Fruit fly (Drosophila melanogaster) whole organism, embryonic: ENCODE measurements around the gene CG4914.
A peak's percentile ranks its signal among the peaks of the same experiment; 100 is the strongest.

Experiments
- Adf1 ChIP-seq: fragments of 200-800 bp; sonication (Bioruptor generic); IDR thresholded peaks from 2 replicates; pipeline ENCODE4 v1.3.6; 2022; ENCODE audit warnings: missing biosample characterization, missing genetic modification characterization
- Atf6 ChIP-seq: fragments of 200-800 bp; sonication (Bioruptor generic); IDR thresholded peaks from 2 replicates; pipeline ENCODE4 v1.3.6; 2022; ENCODE audit warnings: missing biosample characterization, missing genetic modification characterization
- Blimp-1 ChIP-seq: fragments of 200-800 bp; sonication (Bioruptor generic); optimal IDR thresholded peaks from 3 replicates; lab custom pipeline; 2018; ENCODE audit warnings: missing biosample characterization, missing genetic modification characterization, mild to moderate bottlenecking, moderate library complexity, missing genetic modification reagents
- BtbVII ChIP-seq: fragments of 200-800 bp; sonication (Bioruptor generic); optimal IDR thresholded peaks from 3 replicates; lab custom pipeline; 2017; ENCODE audit warnings: missing biosample characterization, mild to moderate bottlenecking, missing genetic modification characterization
- CG10147 ChIP-seq: fragments of 200-800 bp; sonication (Bioruptor generic); optimal IDR thresholded peaks from 2 replicates; lab custom pipeline; 2019; ENCODE audit warnings: missing biosample characterization, mild to moderate bottlenecking, missing genetic modification characterization, moderate library complexity
- CG11247 ChIP-seq: fragments of 200-800 bp; sonication (Bioruptor generic); IDR thresholded peaks from 2 replicates; pipeline ENCODE4 v1.3.6; 2022; ENCODE audit warnings: missing biosample characterization, missing genetic modification characterization
- CG11456 ChIP-seq: fragments of 200-800 bp; sonication (Bioruptor generic); IDR thresholded peaks from 3 replicates; pipeline ENCODE4 v1.3.6; 2022; ENCODE audit warnings: missing biosample characterization, missing genetic modification characterization
- CG13123 ChIP-seq: fragments of 200-800 bp; sonication (Bioruptor generic); optimal IDR thresholded peaks from 2 replicates; lab custom pipeline; 2016; ENCODE audit warnings: missing biosample characterization, missing genetic modification characterization
- CG14710 ChIP-seq: fragments of 200-800 bp; sonication (Bioruptor generic); optimal IDR thresholded peaks from 3 replicates; lab custom pipeline; 2019; ENCODE audit warnings: missing biosample characterization, mild to moderate bottlenecking, missing genetic modification characterization, moderate library complexity
- CG15601 ChIP-seq: fragments of 200-800 bp; sonication (Bioruptor generic); optimal IDR thresholded peaks from 3 replicates; lab custom pipeline; 2019; ENCODE audit warnings: missing biosample characterization, mild to moderate bottlenecking, missing genetic modification characterization, moderate library complexity
- CG2202 ChIP-seq: fragments of 200-800 bp; sonication (Bioruptor generic); optimal IDR thresholded peaks from 2 replicates; lab custom pipeline; 2018; ENCODE audit warnings: missing biosample characterization, mild to moderate bottlenecking, missing genetic modification characterization
- CG32772 ChIP-seq: fragments of 200-800 bp; sonication (Bioruptor generic); IDR thresholded peaks from 2 replicates; pipeline ENCODE4 v1.3.6; 2022; ENCODE audit warnings: missing biosample characterization, missing genetic modification characterization
- CG4854 ChIP-seq: fragments of 200-800 bp; sonication (Bioruptor generic); optimal IDR thresholded peaks from 2 replicates; lab custom pipeline; 2016; ENCODE audit warnings: missing biosample characterization, missing genetic modification characterization, inconsistent platforms
- CG5953 ChIP-seq: fragments of 200-800 bp; sonication (Bioruptor generic); IDR thresholded peaks from 2 replicates; pipeline ENCODE4 v1.3.6; 2022; ENCODE audit warnings: missing biosample characterization, missing genetic modification characterization
- CG6175 ChIP-seq: fragments of 200-800 bp; sonication (Bioruptor generic); IDR thresholded peaks from 3 replicates; pipeline ENCODE4 v1.3.6; 2022; ENCODE audit warnings: missing biosample characterization, missing genetic modification characterization
- CG6813 ChIP-seq: fragments of 200-800 bp; sonication (Bioruptor generic); optimal IDR thresholded peaks from 2 replicates; lab custom pipeline; 2017; ENCODE audit warnings: missing biosample characterization, missing genetic modification characterization, mild to moderate bottlenecking, moderate library complexity, missing genetic modification reagents
- CG7745 ChIP-seq: fragments of 200-800 bp; sonication (Bioruptor generic); optimal IDR thresholded peaks from 2 replicates; lab custom pipeline; 2018; ENCODE audit warnings: missing biosample characterization, mild to moderate bottlenecking, missing genetic modification characterization, moderate library complexity
- CG8290 ChIP-seq, 3 experiments: fragments of 200-800 bp; sonication (Bioruptor generic); optimal IDR thresholded peaks; 2 replicates each; lab custom pipeline; 2016 to 2019; ENCODE audit warnings: missing biosample characterization in 3 of 3, missing genetic modification characterization in 3 of 3, mild to moderate bottlenecking in 2 of 3, moderate library complexity in 1 of 3
- CG8388 ChIP-seq: fragments of 200-800 bp; sonication (Bioruptor generic); optimal IDR thresholded peaks from 2 replicates; lab custom pipeline; 2019; ENCODE audit warnings: missing biosample characterization, mild to moderate bottlenecking, missing genetic modification characterization, moderate library complexity
- CG8478 ChIP-seq: fragments of >200 bp; optimal IDR thresholded peaks from 2 replicates; lab custom pipeline; 2018
- CG9437 ChIP-seq: fragments of 200-800 bp; sonication (Bioruptor generic); optimal IDR thresholded peaks from 2 replicates; lab custom pipeline; 2018; ENCODE audit warnings: missing biosample characterization, mild to moderate bottlenecking, missing genetic modification characterization
- CG9727 ChIP-seq: fragments of 200-800 bp; sonication (Bioruptor generic); optimal IDR thresholded peaks from 3 replicates; lab custom pipeline; 2017; ENCODE audit warnings: missing biosample characterization, mild to moderate bottlenecking, missing genetic modification characterization
- CG9932 ChIP-seq: fragments of 200-800 bp; sonication (Bioruptor generic); IDR thresholded peaks from 2 replicates; pipeline ENCODE4 v1.3.6; 2022; ENCODE audit warnings: missing biosample characterization, missing genetic modification characterization
- CrebB ChIP-seq: fragments of 200-800 bp; sonication (Bioruptor generic); optimal IDR thresholded peaks from 3 replicates; lab custom pipeline; 2018; ENCODE audit warnings: missing biosample characterization, mild to moderate bottlenecking, missing genetic modification characterization
- HLH54F ChIP-seq: fragments of 200-800 bp; sonication (Bioruptor generic); optimal IDR thresholded peaks from 3 replicates; lab custom pipeline; 2016; ENCODE audit warnings: missing biosample characterization, missing genetic modification characterization
- Hr78 ChIP-seq, 2 experiments: fragments of 200-800 bp in 1 of 2; fragments of >200 bp in 1 of 2; sonication (Bioruptor generic) in 1 of 2; optimal IDR thresholded peaks; 2 replicates each; lab custom pipeline; 2017 to 2019; ENCODE audit warnings: missing biosample characterization in 2 of 2, missing genetic modification characterization in 2 of 2, mild to moderate bottlenecking in 1 of 2, moderate library complexity in 1 of 2
- Meics ChIP-seq: fragments of 200-800 bp; sonication (Bioruptor generic); optimal IDR thresholded peaks from 2 replicates; lab custom pipeline; 2017; ENCODE audit warnings: missing biosample characterization, mild to moderate bottlenecking, missing genetic modification characterization
- Oaz ChIP-seq: fragments of 200-800 bp; sonication (Bioruptor generic); IDR thresholded peaks from 2 replicates; pipeline ENCODE4 v1.3.6; 2022; ENCODE audit warnings: missing biosample characterization, missing genetic modification characterization
- Ptx1 ChIP-seq: fragments of 200-800 bp; sonication (Bioruptor generic); IDR thresholded peaks from 2 replicates; pipeline ENCODE4 v1.3.6; 2022; ENCODE audit warnings: missing biosample characterization, missing genetic modification characterization
- Ravus ChIP-seq: fragments of 200-800 bp; sonication (Bioruptor generic); IDR thresholded peaks from 2 replicates; pipeline ENCODE4 v1.3.6; 2022; ENCODE audit warnings: missing biosample characterization, missing genetic modification characterization
- Xrp1 ChIP-seq: fragments of 200-800 bp; sonication (Bioruptor generic); IDR thresholded peaks from 2 replicates; pipeline ENCODE4 v1.3.6; 2022; ENCODE audit warnings: missing biosample characterization, missing genetic modification characterization
- cwo ChIP-seq: fragments of 200-800 bp; sonication (Bioruptor generic); optimal IDR thresholded peaks from 3 replicates; lab custom pipeline; 2017; ENCODE audit warnings: missing biosample characterization, missing genetic modification characterization, mild to moderate bottlenecking, moderate library complexity, missing genetic modification reagents
- dan ChIP-seq: fragments of 200-800 bp; sonication (Bioruptor generic); IDR thresholded peaks from 2 replicates; pipeline ENCODE4 v1.3.6; 2022; ENCODE audit warnings: missing biosample characterization, missing genetic modification characterization
- disco-r ChIP-seq: fragments of 200-800 bp; sonication (Bioruptor generic); optimal IDR thresholded peaks from 2 replicates; lab custom pipeline; 2016; ENCODE audit warnings: missing biosample characterization, missing genetic modification characterization
- emc ChIP-seq: fragments of 200-800 bp; sonication (Bioruptor generic); optimal IDR thresholded peaks from 2 replicates; lab custom pipeline; 2016; ENCODE audit warnings: missing biosample characterization, missing genetic modification characterization
- fd96Cb ChIP-seq: fragments of 200-800 bp; sonication (Bioruptor generic); optimal IDR thresholded peaks from 2 replicates; lab custom pipeline; 2018; ENCODE audit warnings: missing biosample characterization, mild to moderate bottlenecking, missing genetic modification characterization, moderate library complexity
- fru ChIP-seq: fragments of >200 bp; optimal IDR thresholded peaks from 2 replicates; lab custom pipeline; 2017
- gro ChIP-seq: fragments of 200-800 bp; sonication (Bioruptor generic); optimal IDR thresholded peaks from 2 replicates; lab custom pipeline; 2016; ENCODE audit warnings: missing biosample characterization, missing genetic modification characterization
- ind ChIP-seq: fragments of 200-800 bp; sonication (Bioruptor generic); optimal IDR thresholded peaks from 3 replicates; lab custom pipeline; 2016; ENCODE audit warnings: missing biosample characterization, missing genetic modification characterization
- jigr1 ChIP-seq: fragments of 200-800 bp; sonication (Bioruptor generic); IDR thresholded peaks from 3 replicates; pipeline ENCODE4 v1.3.6; 2022; ENCODE audit warnings: missing biosample characterization, missing genetic modification characterization
- oc ChIP-seq: fragments of 200-800 bp; sonication (Bioruptor generic); optimal IDR thresholded peaks from 2 replicates; lab custom pipeline; 2018; ENCODE audit warnings: missing biosample characterization, mild to moderate bottlenecking, missing genetic modification characterization, moderate library complexity
- peb ChIP-seq: fragments of 200-800 bp; sonication (Bioruptor generic); IDR thresholded peaks from 2 replicates; pipeline ENCODE4 v1.3.6; 2022; ENCODE audit warnings: missing biosample characterization, missing genetic modification characterization
- phol ChIP-seq: fragments of 200-800 bp; sonication (Bioruptor generic); optimal IDR thresholded peaks from 3 replicates; lab custom pipeline; 2018; ENCODE audit warnings: missing biosample characterization, mild to moderate bottlenecking, missing genetic modification characterization, moderate library complexity
- ranshi ChIP-seq: fragments of 200-800 bp; sonication (Bioruptor generic); IDR thresholded peaks from 2 replicates; pipeline ENCODE4 v1.3.6; 2022; ENCODE audit warnings: missing biosample characterization, missing genetic modification characterization
- scrt ChIP-seq: fragments of 200-800 bp; sonication (Bioruptor generic); optimal IDR thresholded peaks from 2 replicates; lab custom pipeline; 2018; ENCODE audit warnings: missing biosample characterization, mild to moderate bottlenecking, missing genetic modification characterization, moderate library complexity
- sim ChIP-seq: fragments of 200-800 bp; sonication (Bioruptor generic); IDR thresholded peaks from 2 replicates; pipeline ENCODE4 v1.3.6; 2022; ENCODE audit warnings: missing biosample characterization, missing genetic modification characterization
- sug ChIP-seq: fragments of 200-800 bp; optimal IDR thresholded peaks from 2 replicates; lab custom pipeline; 2019; ENCODE audit warnings: missing biosample characterization, mild to moderate bottlenecking, missing genetic modification characterization, moderate library complexity
- tgo ChIP-seq: fragments of 200-800 bp; sonication (Bioruptor generic); IDR thresholded peaks from 3 replicates; pipeline ENCODE4 v1.3.6; 2022; ENCODE audit warnings: missing biosample characterization, missing genetic modification characterization
- trh ChIP-seq: fragments of 200-800 bp; sonication (Bioruptor generic); optimal IDR thresholded peaks from 2 replicates; lab custom pipeline; 2016; ENCODE audit warnings: missing biosample characterization, missing genetic modification characterization
- unpg ChIP-seq: fragments of 200-800 bp; sonication (Bioruptor generic); optimal IDR thresholded peaks from 3 replicates; lab custom pipeline; 2018; ENCODE audit warnings: missing biosample characterization, mild to moderate bottlenecking, missing genetic modification characterization, moderate library complexity
- usp ChIP-seq: fragments of >200 bp; optimal IDR thresholded peaks from 2 replicates; lab custom pipeline; 2017; ENCODE audit warnings: missing biosample characterization, missing genetic modification characterization

Gene CG4914

DNA sequence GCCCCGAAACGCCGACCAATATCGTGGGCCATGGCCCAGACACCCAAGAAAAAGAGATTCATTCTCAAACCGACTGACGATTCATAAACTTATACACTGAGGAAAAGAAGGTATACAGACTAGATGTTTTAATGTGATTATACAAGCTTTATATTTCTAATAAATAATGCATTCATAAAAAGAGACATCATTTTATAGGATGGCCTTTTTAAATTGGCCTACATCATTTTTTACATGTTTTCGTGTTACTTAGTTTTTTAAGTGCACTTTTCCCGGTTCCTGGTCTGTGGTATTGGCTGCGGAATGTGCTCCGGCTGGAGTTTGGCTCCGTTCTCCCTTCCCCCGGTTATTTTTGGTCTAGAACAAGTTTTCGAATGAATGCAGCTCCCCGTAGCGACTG lies 25.4 kb downstream of the CG4914 start (continued):
- TF ChIP-seq CG6175 (GFP tag; lab: Robert Waterston, UW) (no peak), sim (GFP tag; lab: Robert Waterston, UW) (peak; percentile 79; the same call in 1 of the 2 replicates), Blimp-1 (GFP tag; lab: Kevin White, UChicago) (peak; percentile 93), jigr1 (GFP tag; lab: Robert Waterston, UW) (no peak), unpg (GFP tag; lab: Kevin White, UChicago) (peak; percentile 84), CG14710 (tag; lab: Kevin White, UChicago) (peak; percentile 94), Oaz (GFP tag; lab: Robert Waterston, UW) (no peak), dan (GFP tag; lab: Robert Waterston, UW) (no peak), Ravus (GFP tag; lab: Robert Waterston, UW) (no peak), CG9932 (GFP tag; lab: Robert Waterston, UW) (no peak), fru (no peak), Meics (peak; percentile 42), CG15601 (tag; lab: Kevin White, UChicago) (peak; percentile 95), fd96Cb (tag; lab: Kevin White, UChicago) (peak; percentile 85), HLH54F (GFP tag; lab: Kevin White, UChicago) (peak; percentile 29), CG4854 (peak; percentile 11), CG10147 (GFP tag; lab: Kevin White, UChicago) (peak; percentile 63), CG6813 (GFP tag; lab: Kevin White, UChicago) (peak; percentile 69), CrebB (tag; lab: Kevin White, UChicago) (peak; percentile 29), scrt (GFP tag; lab: Kevin White, UChicago) (peak; percentile 47), Ptx1 (peak; percentile 64; the same call in 1 of the 2 replicates), sug (tag; lab: Kevin White, UChicago) (no peak), phol (tag; lab: Kevin White, UChicago) (peak; percentile 87), Hr78 (GFP tag; optimal IDR thresholded peaks at IDR 0.05; lab: Kevin White, UChicago) (peak in 1 of 2 experiments; percentile 64), CG8388 (GFP tag; lab: Kevin White, UChicago) (peak; percentile 87), disco-r (GFP tag; lab: Kevin White, UChicago) (peak; percentile 21), gro (GFP tag; lab: Kevin White, UChicago) (no peak), emc (no peak), Adf1 (GFP tag; lab: Robert Waterston, UW) (no peak), CG5953 (GFP tag; lab: Robert Waterston, UW) (peak; percentile 21; the same call in 1 of the 2 replicates), peb (GFP tag; lab: Robert Waterston, UW) (peak; percentile 68; the same call in 1 of the 2 replicates), CG2202 (tag; lab: Kevin White, UChicago) (peak; percentile 90), CG11456 (GFP tag; lab: Robert Waterston, UW) (peak; percentile 62; the same call in 1 of the 3 replicates), oc (peak; percentile 86), cwo (GFP tag; lab: Kevin White, UChicago) (peak; percentile 49), CG13123 (GFP tag; lab: Kevin White, UChicago) (peak; percentile 61), CG7745 (peak; percentile 62), CG9727 (GFP tag; lab: Kevin White, UChicago) (peak; percentile 56), CG9437 (peak; percentile 36), ind (GFP tag; lab: Kevin White, UChicago) (peak; percentile 63), CG8478 (lab: Kevin White, UChicago) (no peak), ranshi (peak; percentile 72; the same call in 1 of the 2 replicates), CG11247 (GFP tag; lab: Robert Waterston, UW) (peak; percentile 34; the same call in 1 of the 2 replicates), Atf6 (GFP tag; lab: Robert Waterston, UW) (peak; percentile 48; the same call in 1 of the 2 replicates), CG8290 (GFP tag; optimal IDR thresholded peaks at IDR 0.05; lab: Kevin White, UChicago) (peak; percentile 80), CG8290 (tag; optimal IDR thresholded peaks at IDR 0.05; lab: Kevin White, UChicago) (peak in 1 of 2 experiments; percentile 48), trh (GFP tag; lab: Kevin White, UChicago) (peak; percentile 50), tgo (GFP tag; lab: Robert Waterston, UW) (peak; percentile 48; the same call in 2 of the 3 replicates), usp (GFP tag; lab: Kevin White, UChicago) (no peak), BtbVII (GFP tag; lab: Kevin White, UChicago) (peak; percentile 57), Xrp1 (GFP tag; lab: Robert Waterston, UW) (peak; percentile 93), CG32772 (GFP tag; lab: Robert Waterston, UW) (peak; percentile 68; the same call in 1 of the 2 replicates)
